Fruit fly (Drosophila melanogaster) whole organism, wandering third instar larva: ENCODE measurements around the gene heix.

ENCODE experiments used
- Abd-B ChIP-seq: fragments of >200 bp; optimal IDR thresholded peaks from 2 replicates; lab custom pipeline; 2017; ENCODE audit warnings: missing biosample characterization, missing genetic modification characterization
- CG32264 ChIP-seq: fragments of 200-800 bp; sonication (Bioruptor generic); optimal IDR thresholded peaks from 2 replicates; lab custom pipeline; 2016; ENCODE audit warnings: missing biosample characterization, missing genetic modification characterization
- CG9705 ChIP-seq: fragments of 200-800 bp; sonication (Bioruptor generic); optimal IDR thresholded peaks from 2 replicates; lab custom pipeline; 2018; ENCODE audit warnings: missing biosample characterization, mild to moderate bottlenecking, missing genetic modification characterization
- CrebA ChIP-seq: fragments of 200-800 bp; sonication (Bioruptor generic); optimal IDR thresholded peaks from 2 replicates; lab custom pipeline; 2016; ENCODE audit warnings: missing biosample characterization, mild to moderate bottlenecking, missing genetic modification characterization, borderline replicate concordance
- Dfd ChIP-seq: fragments of >200 bp; optimal IDR thresholded peaks from 2 replicates; lab custom pipeline; 2017; ENCODE audit warnings: missing biosample characterization, missing genetic modification characterization
- Dif ChIP-seq: fragments of 200-275, 200-300 bp; sonication (Bioruptor generic); optimal IDR thresholded peaks from 2 replicates; lab custom pipeline; 2018; ENCODE audit warnings: missing biosample characterization, missing genetic modification characterization; ENCODE audit not compliant: partially characterized antibody
- GATAd ChIP-seq: sonication (Bioruptor generic); optimal IDR thresholded peaks from 2 replicates; lab custom pipeline; 2016; ENCODE audit warnings: missing biosample characterization, missing genetic modification characterization
- HLH106 ChIP-seq: fragments of 200-800 bp; optimal IDR thresholded peaks from 3 replicates; lab custom pipeline; 2019; ENCODE audit warnings: missing biosample characterization, mild to moderate bottlenecking, missing genetic modification characterization, moderate library complexity
- Hnf4 ChIP-seq: fragments of 200-800 bp; sonication (Bioruptor generic); optimal IDR thresholded peaks from 2 replicates; lab custom pipeline; 2016; ENCODE audit warnings: missing biosample characterization, mild to moderate bottlenecking, missing genetic modification characterization
- Hr78 ChIP-seq: fragments of >200 bp; optimal IDR thresholded peaks from 2 replicates; lab custom pipeline; 2017; ENCODE audit warnings: missing biosample characterization, missing genetic modification characterization
- Hr83 ChIP-seq: fragments of 200-300 bp; sonication (Bioruptor generic); optimal IDR thresholded peaks from 2 replicates; lab custom pipeline; 2016; ENCODE audit warnings: missing biosample characterization, mild to moderate bottlenecking, missing genetic modification characterization, moderate library complexity; ENCODE audit not compliant: poor library complexity, severe bottlenecking
- Jra ChIP-seq: sonication (Bioruptor generic); optimal IDR thresholded peaks from 2 replicates; lab custom pipeline; 2016; ENCODE audit warnings: missing biosample characterization, missing genetic modification characterization
- Mio ChIP-seq: sonication (Bioruptor generic); optimal IDR thresholded peaks from 2 replicates; lab custom pipeline; 2016; ENCODE audit warnings: missing biosample characterization, missing genetic modification characterization
- Myc ChIP-seq: fragments of >200 bp; optimal IDR thresholded peaks from 2 replicates; lab custom pipeline; 2017
- N ChIP-seq: fragments of >200 bp; optimal IDR thresholded peaks from 2 replicates; lab custom pipeline; 2018; ENCODE audit warnings: missing biosample characterization, missing external identifiers, missing genetic modification characterization
- OdsH ChIP-seq: fragments of 200-800 bp; sonication (Bioruptor generic); optimal IDR thresholded peaks from 2 replicates; lab custom pipeline; 2016; ENCODE audit warnings: missing biosample characterization, mild to moderate bottlenecking, missing genetic modification characterization
- Rel ChIP-seq, 2 experiments: fragments of 200-800 bp; sonication (Bioruptor generic) in 1 of 2; optimal IDR thresholded peaks; 2 replicates in 1 of 2; 3 replicates in 1 of 2; lab custom pipeline; 2016 to 2019; ENCODE audit warnings: mild to moderate bottlenecking in 2 of 2, missing biosample characterization in 2 of 2, missing genetic modification characterization in 2 of 2, moderate library complexity in 1 of 2
- Sp1 ChIP-seq: fragments of 200-800 bp; sonication (Bioruptor generic); optimal IDR thresholded peaks from 3 replicates; lab custom pipeline; 2019; ENCODE audit warnings: missing biosample characterization, mild to moderate bottlenecking, missing genetic modification characterization, moderate library complexity
- Vsx2 ChIP-seq: fragments of 200-300, 225-300 bp; sonication (Bioruptor generic); optimal IDR thresholded peaks from 2 replicates; lab custom pipeline; 2018; ENCODE audit warnings: missing biosample characterization, missing genetic modification characterization; ENCODE audit not compliant: partially characterized antibody
- br ChIP-seq: fragments of 200-800 bp; sonication (Bioruptor generic); optimal IDR thresholded peaks from 2 replicates; lab custom pipeline; 2016; ENCODE audit warnings: missing biosample characterization, missing genetic modification characterization
- brk ChIP-seq: fragments of 200-800 bp; sonication (Bioruptor generic); optimal IDR thresholded peaks from 2 replicates; lab custom pipeline; 2016; ENCODE audit warnings: missing biosample characterization, mild to moderate bottlenecking, missing genetic modification characterization
- dl ChIP-seq, 2 experiments: fragments of 175-275, 200-275 bp in 1 of 2; fragments of 200-275 bp in 1 of 2; sonication (Bioruptor generic); optimal IDR thresholded peaks; lab custom pipeline; 2018; ENCODE audit warnings: mild to moderate bottlenecking in 2 of 2, missing biosample characterization in 2 of 2, missing genetic modification characterization in 2 of 2, moderate library complexity in 2 of 2; ENCODE audit not compliant: partially characterized antibody in 2 of 2, insufficient read depth in 1 of 2
- dmrt93B ChIP-seq: fragments of 200-800 bp; sonication (Bioruptor generic); optimal IDR thresholded peaks from 2 replicates; lab custom pipeline; 2018; ENCODE audit warnings: missing biosample characterization, mild to moderate bottlenecking, missing genetic modification characterization
- dsf ChIP-seq: sonication (Bioruptor generic); optimal IDR thresholded peaks from 2 replicates; lab custom pipeline; 2016; ENCODE audit warnings: missing biosample characterization, missing genetic modification characterization, borderline replicate concordance
- ey ChIP-seq: fragments of 200-800 bp; sonication (Bioruptor generic); optimal IDR thresholded peaks from 2 replicates; lab custom pipeline; 2016; ENCODE audit warnings: missing biosample characterization, missing genetic modification characterization
- foxo ChIP-seq, 2 experiments: fragments of 200-800 bp; sonication (Bioruptor generic); optimal IDR thresholded peaks; 2 replicates in 1 of 2; 3 replicates in 1 of 2; lab custom pipeline; 2016 to 2017; ENCODE audit warnings: missing biosample characterization in 2 of 2, missing genetic modification characterization in 2 of 2
- fru ChIP-seq: fragments of 200-800 bp; sonication (Bioruptor generic); optimal IDR thresholded peaks from 3 replicates; lab custom pipeline; 2016; ENCODE audit warnings: missing biosample characterization, mild to moderate bottlenecking, missing genetic modification characterization
- h ChIP-seq: fragments of 200-800 bp; sonication (Bioruptor generic); optimal IDR thresholded peaks from 3 replicates; lab custom pipeline; 2016; ENCODE audit warnings: missing biosample characterization, mild to moderate bottlenecking, missing genetic modification characterization
- jim ChIP-seq: fragments of 175-275, 200-325 bp; sonication (Bioruptor generic); optimal IDR thresholded peaks from 2 replicates; lab custom pipeline; 2016; ENCODE audit warnings: missing biosample characterization, mild to moderate bottlenecking, missing genetic modification characterization
- lola ChIP-seq: fragments of >200 bp; optimal IDR thresholded peaks from 2 replicates; lab custom pipeline; 2017; ENCODE audit warnings: missing biosample characterization, missing genetic modification characterization
- pan ChIP-seq: fragments of >200 bp; optimal IDR thresholded peaks from 2 replicates; lab custom pipeline; 2017
- psq ChIP-seq: fragments of 200-800 bp; sonication (Bioruptor generic); optimal IDR thresholded peaks from 3 replicates; lab custom pipeline; 2017; ENCODE audit warnings: missing biosample characterization, mild to moderate bottlenecking, missing genetic modification characterization, moderate library complexity
- rgr ChIP-seq: fragments of 200-800 bp; sonication (Bioruptor generic); optimal IDR thresholded peaks from 3 replicates; lab custom pipeline; 2016; ENCODE audit warnings: missing biosample characterization, mild to moderate bottlenecking, missing genetic modification characterization
- sage ChIP-seq: fragments of 200-800 bp; sonication (Bioruptor generic); optimal IDR thresholded peaks from 2 replicates; lab custom pipeline; 2016; ENCODE audit warnings: missing biosample characterization, mild to moderate bottlenecking, missing genetic modification characterization
- sv ChIP-seq: fragments of 200-800 bp; sonication (Bioruptor generic); optimal IDR thresholded peaks from 3 replicates; lab custom pipeline; 2016; ENCODE audit warnings: missing biosample characterization, missing genetic modification characterization
- tai ChIP-seq: sonication (Bioruptor generic); optimal IDR thresholded peaks from 2 replicates; lab custom pipeline; 2016; ENCODE audit warnings: missing biosample characterization, missing genetic modification characterization
- usp ChIP-seq: fragments of >200 bp; optimal IDR thresholded peaks from 2 replicates; lab custom pipeline; 2017; ENCODE audit warnings: missing biosample characterization, missing genetic modification characterization
- woc ChIP-seq: sonication (Bioruptor generic); optimal IDR thresholded peaks from 2 replicates; lab custom pipeline; 2016; ENCODE audit warnings: missing biosample characterization, mild to moderate bottlenecking, missing genetic modification characterization

The heix gene

dm6 chr2L:16285692-16286359 is 13.8 kb downstream of the heix start:
- peak; percentile 17 for TF ChIP-seq Mio (GFP tag; lab: Kevin White, UChicago)
- no peak for TF ChIP-seq Hr78
- no peak for TF ChIP-seq Dfd (GFP tag; lab: Kevin White, UChicago)
- TF ChIP-seq ey (GFP tag; lab: Kevin White, UChicago), result peak; percentile 89
- TF ChIP-seq fru (GFP tag; lab: Kevin White, UChicago), result peak; percentile 81
- TF ChIP-seq h (GFP tag; lab: Kevin White, UChicago), result peak; percentile 91
- peak; percentile 37 for TF ChIP-seq brk (GFP tag; lab: Kevin White, UChicago)
- TF ChIP-seq lola (GFP tag; lab: Kevin White, UChicago), result no peak
- peak; percentile 80 for TF ChIP-seq OdsH (GFP tag; lab: Kevin White, UChicago)
- peak; percentile 51 for TF ChIP-seq sv
- peak; percentile 33 to 89 for TF ChIP-seq foxo (GFP tag; optimal IDR thresholded peaks at IDR 0.05; lab: Kevin White, UChicago)
- peak; percentile 77 for TF ChIP-seq sage (GFP tag; lab: Kevin White, UChicago)
- no peak for TF ChIP-seq usp
- no peak for TF ChIP-seq woc (GFP tag; lab: Kevin White, UChicago)
- TF ChIP-seq rgr (GFP tag; lab: Kevin White, UChicago), result peak; percentile 91
- TF ChIP-seq Abd-B (GFP tag; lab: Kevin White, UChicago), result no peak
- no peak for TF ChIP-seq Vsx2
- peak; percentile 84 for TF ChIP-seq Hnf4
- peak in 1 of 2 experiments; percentile 33 for TF ChIP-seq dl (GFP tag; optimal IDR thresholded peaks at IDR 0.05; lab: Kevin White, UChicago; ENCODE audit: insufficient read depth in 1 of 2, partially characterized antibody in 2 of 2)
- TF ChIP-seq pan (lab: Kevin White, UChicago), result no peak
- no peak for TF ChIP-seq N (GFP tag; lab: Kevin White, UChicago)
- TF ChIP-seq Rel (GFP tag; optimal IDR thresholded peaks at IDR 0.05; lab: Kevin White, UChicago), result no peak
- TF ChIP-seq Rel (tag; optimal IDR thresholded peaks at IDR 0.05; lab: Kevin White, UChicago), result peak; percentile 56
- TF ChIP-seq psq (GFP tag; lab: Kevin White, UChicago), result peak; percentile 74
- TF ChIP-seq tai (GFP tag; lab: Kevin White, UChicago), result peak; percentile 71
- peak; percentile 11 for TF ChIP-seq dsf
- TF ChIP-seq dmrt93B (GFP tag; lab: Kevin White, UChicago), result peak; percentile 72
- TF ChIP-seq br (GFP tag; lab: Kevin White, UChicago), result peak; percentile 90
- peak; percentile 83 for TF ChIP-seq CG32264 (GFP tag; lab: Kevin White, UChicago)
- TF ChIP-seq Hr83, result no peak
- TF ChIP-seq Jra, result peak; percentile 60
- TF ChIP-seq Myc (lab: Kevin White, UChicago), result no peak
- TF ChIP-seq Sp1 (GFP tag; lab: Kevin White, UChicago), result peak; percentile 89
- TF ChIP-seq jim (GFP tag; lab: Kevin White, UChicago), result no peak
- peak; percentile 39 for TF ChIP-seq Dif
- peak; percentile 48 for TF ChIP-seq CrebA (GFP tag; lab: Kevin White, UChicago)
- TF ChIP-seq HLH106 (tag; lab: Kevin White, UChicago), result peak; percentile 92
- peak; percentile 2 for TF ChIP-seq GATAd (GFP tag; lab: Kevin White, UChicago)
- peak; percentile 63 for TF ChIP-seq CG9705 (GFP tag; lab: Kevin White, UChicago)

DNA sequence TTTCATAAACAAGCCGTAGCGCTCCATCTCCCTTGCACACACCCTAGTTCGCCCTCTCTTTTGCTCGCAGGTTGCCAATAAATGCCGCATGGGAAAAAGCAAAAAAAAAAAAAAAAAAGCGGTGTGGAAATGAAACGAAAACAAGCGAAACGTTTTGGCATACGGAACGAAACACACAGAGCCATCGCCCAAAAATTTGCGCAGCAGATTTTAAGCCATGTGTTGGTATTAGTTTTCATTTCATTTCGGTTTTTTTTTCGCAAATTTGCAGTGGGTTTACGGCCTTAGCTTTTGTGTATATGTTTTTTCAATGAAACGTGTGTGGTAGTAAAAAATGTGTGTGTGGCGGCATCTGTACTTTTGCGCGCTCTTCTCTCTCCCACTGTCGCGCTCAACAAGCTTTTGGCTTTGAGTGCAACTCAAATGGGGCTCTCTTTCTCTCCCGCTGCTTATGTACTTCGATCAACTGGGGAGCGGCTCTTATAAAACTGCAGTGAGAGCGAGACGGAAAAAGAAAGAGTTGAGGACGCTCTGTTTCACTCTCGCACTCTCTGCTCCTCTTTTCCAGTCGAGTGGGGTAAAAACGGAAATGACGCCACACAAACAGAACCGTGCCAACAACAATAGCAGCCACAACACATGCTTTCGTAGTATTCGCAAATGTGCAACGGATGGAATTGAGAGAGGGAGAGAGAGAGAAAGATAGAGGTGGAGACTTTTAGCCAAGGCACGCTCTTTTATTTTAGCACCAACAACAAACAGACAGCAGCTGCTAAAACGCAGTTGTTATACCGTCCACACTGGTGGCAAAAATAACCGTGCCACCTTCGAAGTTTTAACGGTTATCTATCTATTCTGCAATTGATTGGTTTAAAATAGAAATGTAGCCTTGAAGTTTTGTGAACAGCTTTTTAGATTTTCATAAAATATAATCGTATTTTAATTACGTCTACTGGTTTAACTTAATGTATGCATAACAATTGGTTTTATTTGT is 15.1 kb downstream of the heix start:
- TF ChIP-seq psq (GFP tag; lab: Kevin White, UChicago) (peak; percentile 67), pan (lab: Kevin White, UChicago) (no peak), Dif (peak; percentile 90), woc (GFP tag; lab: Kevin White, UChicago) (peak; percentile 36), lola (GFP tag; lab: Kevin White, UChicago) (no peak), ey (GFP tag; lab: Kevin White, UChicago) (peak; percentile 68), Rel (GFP tag; optimal IDR thresholded peaks at IDR 0.05; lab: Kevin White, UChicago) (peak; percentile 84), Rel (tag; optimal IDR thresholded peaks at IDR 0.05; lab: Kevin White, UChicago) (peak; percentile 70), brk (GFP tag; lab: Kevin White, UChicago) (peak; percentile 80), CG9705 (GFP tag; lab: Kevin White, UChicago) (peak; percentile 57), fru (GFP tag; lab: Kevin White, UChicago) (peak; percentile 50), CrebA (GFP tag; lab: Kevin White, UChicago) (peak; percentile 82), Sp1 (GFP tag; lab: Kevin White, UChicago) (peak; percentile 64), h (GFP tag; lab: Kevin White, UChicago) (peak; percentile 75), HLH106 (tag; lab: Kevin White, UChicago) (peak; percentile 62), GATAd (GFP tag; lab: Kevin White, UChicago) (no peak), Jra (no peak), sage (GFP tag; lab: Kevin White, UChicago) (peak; percentile 75), foxo (GFP tag; optimal IDR thresholded peaks at IDR 0.05; lab: Kevin White, UChicago) (peak; percentile 49 to 63), Abd-B (GFP tag; lab: Kevin White, UChicago) (peak; percentile 55), tai (GFP tag; lab: Kevin White, UChicago) (no peak), dmrt93B (GFP tag; lab: Kevin White, UChicago) (peak; percentile 54), Myc (lab: Kevin White, UChicago) (peak; percentile 32), dl (GFP tag; optimal IDR thresholded peaks at IDR 0.05; lab: Kevin White, UChicago; ENCODE audit: insufficient read depth in 1 of 2, partially characterized antibody in 2 of 2) (peak; percentile 54 to 57), Hr78 (no peak), Hr83 (peak; percentile 61), OdsH (GFP tag; lab: Kevin White, UChicago) (peak; percentile 54), Hnf4 (peak; percentile 67), br (GFP tag; lab: Kevin White, UChicago) (peak; percentile 69), rgr (GFP tag; lab: Kevin White, UChicago) (peak; percentile 69), Dfd (GFP tag; lab: Kevin White, UChicago) (no peak), jim (GFP tag; lab: Kevin White, UChicago) (peak; percentile 59), usp (no peak), N (GFP tag; lab: Kevin White, UChicago) (peak; percentile 33)
